Worm (Caenorhabditis elegans): ENCODE results near the gene calu-1.

DNA sequence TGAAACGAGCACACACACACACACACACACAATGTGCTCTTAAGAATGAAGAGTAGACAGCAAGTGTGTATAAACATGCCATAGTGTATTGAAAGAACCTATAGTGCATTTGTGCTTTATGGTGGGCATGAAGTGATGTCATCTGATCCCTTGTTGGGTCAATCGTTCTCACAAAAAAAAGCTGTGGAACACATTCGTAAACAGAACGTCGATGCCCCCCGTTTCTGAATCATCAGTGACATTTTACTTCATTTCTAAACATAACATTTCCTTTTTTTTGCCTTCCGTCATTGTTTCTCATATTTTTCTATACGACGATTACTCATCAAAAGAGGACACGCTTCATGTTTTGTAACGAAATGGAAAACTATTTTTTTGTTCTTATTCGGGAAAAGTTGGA lies 11.7 kb downstream of the calu-1 start:
- TF ChIP-seq dao-5 (tag; optimal IDR thresholded peaks at IDR 0.05) = no peak
- no peak for TF ChIP-seq W03F9.2 (tag; optimal IDR thresholded peaks at IDR 0.05)
